Worm (Caenorhabditis elegans): ENCODE data around the gene maoc-1.

The maoc-1 gene

ce11 chrII:7196040-7196439 lies at the start of gene maoc-1:
TSS of gene maoc-1 (plus strand) at chrII:7196276.
- TF ChIP-seq ceh-28 (tag; optimal IDR thresholded peaks at IDR 0.05) (no peak), nhr-77 (tag; optimal IDR thresholded peaks at IDR 0.05) (peak; percentile 37), vab-7 (GFP tag; IDR thresholded peaks at IDR 0.05) (no peak), hlh-30 (tag; optimal IDR thresholded peaks at IDR 0.05; ENCODE audit: insufficient read depth) (no peak), tag-97 (GFP tag; IDR thresholded peaks at IDR 0.05) (no peak), arid-1 (GFP tag; conservative IDR thresholded peaks at IDR 0.05) (no peak), mep-1 (tag; optimal IDR thresholded peaks at IDR 0.05) (no peak), F37D6.2 (tag; optimal IDR thresholded peaks at IDR 0.05) (no peak), ama-1 (optimal IDR thresholded peaks at IDR 0.05) (no peak), madf-9 (GFP tag; conservative IDR thresholded peaks at IDR 0.05) (no peak), lim-7 (GFP tag; IDR thresholded peaks at IDR 0.05) (no peak), cey-2 (tag; optimal IDR thresholded peaks at IDR 0.05; ENCODE audit: borderline replicate concordance, insufficient read depth) (no peak), snpc-1.2 (GFP tag; IDR thresholded peaks at IDR 0.05) (no peak), daf-8 (GFP tag; IDR thresholded peaks at IDR 0.05) (no peak), nhr-28 (tag; optimal IDR thresholded peaks at IDR 0.05) (peak; percentile 95), mes-2 (tag; optimal IDR thresholded peaks at IDR 0.05; ENCODE audit: poor library complexity, severe bottlenecking) (peak; percentile 7), fos-1 (tag; optimal IDR thresholded peaks at IDR 0.05) (no peak), tra-1 (GFP tag; IDR thresholded peaks at IDR 0.05) (no peak), dmd-6 (GFP tag; IDR thresholded peaks at IDR 0.05) (no peak), daf-16 (GFP tag; optimal IDR thresholded peaks at IDR 0.05) (no peak), daf-16 (tag; optimal IDR thresholded peaks at IDR 0.05) (peak; percentile 75), ceh-82 (tag; optimal IDR thresholded peaks at IDR 0.05) (no peak), fkh-10 (GFP tag; optimal IDR thresholded peaks at IDR 0.05) (no peak), ceh-32 (tag; optimal IDR thresholded peaks at IDR 0.05; ENCODE audit: poor library complexity) (no peak), egl-43 (GFP tag; IDR thresholded peaks at IDR 0.05) (no peak), mxl-3 (GFP tag; optimal IDR thresholded peaks at IDR 0.05) (no peak), lin-15B (tag; optimal IDR thresholded peaks at IDR 0.05) (no peak), ztf-7 (tag; optimal IDR thresholded peaks at IDR 0.05) (no peak), aly-2 (tag; optimal IDR thresholded peaks at IDR 0.05) (no peak), lsy-2 (tag; optimal IDR thresholded peaks at IDR 0.05) (peak in 1 of 2 experiments; percentile 5), ZK546.5 (tag; optimal IDR thresholded peaks at IDR 0.05) (no peak), rbr-2 (tag; optimal IDR thresholded peaks at IDR 0.05) (no peak), nhr-25 (tag; optimal IDR thresholded peaks at IDR 0.05; ENCODE audit: borderline replicate concordance, insufficient read depth) (no peak), dpl-1 (GFP tag; optimal IDR thresholded peaks at IDR 0.05) (no peak), lin-39 (tag; optimal IDR thresholded peaks at IDR 0.05) (no peak), F10B5.3 (tag; optimal IDR thresholded peaks at IDR 0.05) (no peak), ceh-44 (GFP tag; IDR thresholded peaks at IDR 0.05) (no peak), skn-1 (tag; optimal IDR thresholded peaks at IDR 0.05) (no peak), gei-8 (GFP tag; optimal IDR thresholded peaks at IDR 0.05) (no peak), mdt-29 (GFP tag; IDR thresholded peaks at IDR 0.05) (no peak), ceh-20 (GFP tag; IDR thresholded peaks at IDR 0.05) (no peak), unc-62 (GFP tag; optimal IDR thresholded peaks at IDR 0.05 in 1 of 2) (no peak), unc-62 (tag; optimal IDR thresholded peaks at IDR 0.05) (no peak), pha-4 (GFP tag; IDR thresholded peaks at IDR 0.05) (0 out of 2 replicates have a peak, but pooled peaks have one; percentile 40), pha-4 (tag; optimal IDR thresholded peaks at IDR 0.05) (no peak), snpc-4 (tag; optimal IDR thresholded peaks at IDR 0.05) (no peak), mdl-1 (tag; optimal IDR thresholded peaks at IDR 0.05) (peak in 1 of 2 experiments; percentile 21), hlh-11 (tag; optimal IDR thresholded peaks at IDR 0.05) (peak; percentile 33), F49E8.2 (tag; optimal IDR thresholded peaks at IDR 0.05; ENCODE audit: borderline replicate concordance) (no peak), unc-39 (tag; optimal IDR thresholded peaks at IDR 0.05) (no peak), aha-1 (tag) (no peak), nhr-41 (GFP tag; IDR thresholded peaks at IDR 0.05) (no peak), dve-1 (tag; optimal IDR thresholded peaks at IDR 0.05; ENCODE audit: insufficient read depth) (peak; percentile 24)

Data from whole organism, L4 larva.